Fruit fly (Drosophila melanogaster) whole organism, embryonic: ENCODE data around the gene CG14339.

Experiments used
- CG11093 ChIP-seq: fragments of 200-800 bp; sonication (Bioruptor generic); IDR thresholded peaks from 3 replicates; pipeline ENCODE4 v1.3.6; 2022; ENCODE audit warnings: missing biosample characterization, missing genetic modification characterization
- CG43689 ChIP-seq: fragments of 200-800 bp; sonication (Bioruptor generic); IDR thresholded peaks from 2 replicates; pipeline ENCODE4 v1.3.6; 2022; ENCODE audit warnings: missing biosample characterization, missing genetic modification characterization
- D ChIP-seq, 2 experiments: fragments of 200-800 bp in 1 of 2; fragments of >200 bp in 1 of 2; sonication (Bioruptor generic) in 1 of 2; optimal IDR thresholded peaks; 2 replicates in 1 of 2; 3 replicates in 1 of 2; lab custom pipeline; 2017; ENCODE audit warnings: mild to moderate bottlenecking in 1 of 2, missing biosample characterization in 1 of 2, missing genetic modification characterization in 1 of 2, missing genetic modification reagents in 1 of 2
- Dip3 ChIP-seq: fragments of 200-800 bp; sonication (Bioruptor generic); optimal IDR thresholded peaks from 3 replicates; lab custom pipeline; 2016; ENCODE audit warnings: missing biosample characterization, missing genetic modification characterization
- Gsc ChIP-seq: fragments of 200-800 bp; sonication (Bioruptor generic); IDR thresholded peaks from 2 replicates; pipeline ENCODE4 v1.3.6; 2022; ENCODE audit warnings: missing biosample characterization, missing genetic modification characterization
- cato ChIP-seq: fragments of 200-800 bp; sonication (Bioruptor generic); optimal IDR thresholded peaks from 2 replicates; lab custom pipeline; 2016; ENCODE audit warnings: missing biosample characterization, missing genetic modification characterization, borderline replicate concordance
- crp ChIP-seq, 2 experiments: fragments of 200-800 bp; sonication (Bioruptor generic); optimal IDR thresholded peaks; 2 replicates in 1 of 2; 3 replicates in 1 of 2; lab custom pipeline; 2017; ENCODE audit warnings: missing biosample characterization in 2 of 2, missing genetic modification characterization in 2 of 2, mild to moderate bottlenecking in 1 of 2, moderate library complexity in 1 of 2
- da ChIP-seq: fragments of 200-800 bp; sonication (Bioruptor generic); optimal IDR thresholded peaks from 2 replicates; lab custom pipeline; 2016; ENCODE audit warnings: missing biosample characterization, missing genetic modification characterization
- psq ChIP-seq: fragments of 200-800 bp; sonication (Bioruptor generic); optimal IDR thresholded peaks from 2 replicates; lab custom pipeline; 2017; ENCODE audit warnings: missing biosample characterization, missing genetic modification characterization

DNA sequence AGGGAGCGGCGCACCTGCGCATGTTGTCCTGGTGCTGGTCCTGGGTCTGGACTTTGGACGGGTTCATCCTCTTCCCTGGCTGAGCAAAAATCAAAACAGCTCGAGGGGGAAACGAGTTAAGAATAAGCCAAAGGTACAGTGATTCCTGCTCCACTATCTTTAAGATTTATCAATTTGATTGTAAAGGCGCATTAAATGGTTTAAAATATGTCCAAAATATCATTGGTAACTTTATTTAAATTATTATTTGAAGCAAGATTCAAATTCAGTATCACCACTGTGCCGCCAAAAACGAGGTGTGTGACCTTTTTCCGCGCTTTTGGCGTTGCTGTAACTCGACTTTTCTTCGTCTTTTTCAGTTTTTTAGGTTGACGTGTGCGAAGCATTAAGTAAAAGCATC is 38.9 kb upstream of the CG14339 start:
- no peak for TF ChIP-seq crp (GFP tag; optimal IDR thresholded peaks at IDR 0.05; lab: Kevin White, UChicago)
- TF ChIP-seq cato (GFP tag; lab: Kevin White, UChicago): no peak
- TF ChIP-seq Dip3 (GFP tag; lab: Kevin White, UChicago): no peak
- TF ChIP-seq Gsc (GFP tag; lab: Robert Waterston, UW): no peak
- no peak for TF ChIP-seq CG11093
- no peak for TF ChIP-seq CG43689 (GFP tag; lab: Robert Waterston, UW)
- no peak for TF ChIP-seq da (GFP tag; lab: Kevin White, UChicago)
- no peak for TF ChIP-seq D (optimal IDR thresholded peaks at IDR 0.05; lab: Kevin White, UChicago)
- no peak for TF ChIP-seq D (GFP tag; optimal IDR thresholded peaks at IDR 0.05; lab: Kevin White, UChicago)
- no peak for TF ChIP-seq psq
